Fruit fly (Drosophila melanogaster): ENCODE results near the gene SA1.

DNA sequence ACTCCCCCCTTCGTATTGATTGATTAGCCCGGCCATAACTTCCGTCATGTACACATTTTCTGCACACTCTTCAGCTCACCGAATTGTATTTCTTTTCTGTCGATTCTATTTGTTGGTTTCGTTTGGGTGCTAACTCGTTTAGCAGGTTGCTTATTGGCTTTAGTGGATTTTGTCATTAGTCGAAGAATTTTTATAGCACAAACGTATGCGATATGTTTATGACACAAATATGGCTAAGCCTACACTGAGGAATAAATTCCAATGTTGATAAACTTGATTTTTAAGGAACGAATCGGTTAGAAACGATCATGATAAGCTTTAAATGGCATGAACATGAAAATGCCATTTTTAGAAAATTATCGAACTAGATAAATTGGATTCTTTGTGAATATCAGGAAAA, 48.5 kb downstream of the SA1 start:
- no peak for TF ChIP-seq Eip78C (GFP tag)
- no peak for TF ChIP-seq CG8319 (GFP tag; optimal IDR thresholded peaks at IDR 0.05)
- TF ChIP-seq net (GFP tag; optimal IDR thresholded peaks at IDR 0.05), result no peak
- TF ChIP-seq CG11762 (GFP tag; optimal IDR thresholded peaks at IDR 0.05; ENCODE audit: insufficient read depth), result no peak
- TF ChIP-seq Sox14 (GFP tag; optimal IDR thresholded peaks at IDR 0.05), result no peak
- TF ChIP-seq fd59A (GFP tag; optimal IDR thresholded peaks at IDR 0.05), result no peak
- TF ChIP-seq topi (GFP tag; optimal IDR thresholded peaks at IDR 0.05), result no peak
- TF ChIP-seq CG6276 (GFP tag; optimal IDR thresholded peaks at IDR 0.05), result no peak
- TF ChIP-seq Hr38 (GFP tag; optimal IDR thresholded peaks at IDR 0.05), result no peak
- no peak for TF ChIP-seq acj6 (GFP tag; optimal IDR thresholded peaks at IDR 0.05)
- TF ChIP-seq dac (GFP tag; optimal IDR thresholded peaks at IDR 0.05), result no peak
- no peak for TF ChIP-seq CG6808 (GFP tag; optimal IDR thresholded peaks at IDR 0.05)
- TF ChIP-seq svp (GFP tag), result no peak
